Worm (Caenorhabditis elegans) whole organism, L4 larva: ENCODE data around the gene C36C9.4.
"Not testable (repeated sequence)": the region's sequence is repeated elsewhere in the genome, so short reads cannot be mapped to it uniquely, and the experiment has no call there.

Source experiments
- F44E2.7 ChIP-seq: fragments of 200-800 bp; sonication (Bioruptor generic); IDR thresholded peaks from 2 replicates; pipeline ENCODE4 v2.1.2; 2022; ENCODE audit warnings: missing genetic modification characterization, missing compliant biosample characterization
- F49E8.2 ChIP-seq: sonication (generic microtip); optimal IDR thresholded peaks from 2 replicates; lab custom pipeline; 2016; ENCODE audit warnings: missing compliant biosample characterization, mild to moderate bottlenecking, missing genetic modification characterization, borderline replicate concordance
- ZK546.5 ChIP-seq, 2 experiments: sonication (generic microtip); optimal IDR thresholded peaks; 2 replicates each; lab custom pipeline; 2017; ENCODE audit warnings: missing biosample characterization in 2 of 2, missing genetic modification characterization in 2 of 2
- ceh-82 ChIP-seq: sonication (generic microtip); optimal IDR thresholded peaks from 2 replicates; lab custom pipeline; 2017; ENCODE audit warnings: missing biosample characterization, missing genetic modification characterization
- ces-1 ChIP-seq: fragments of 150-350 bp; sonication (generic microtip); optimal IDR thresholded peaks from 4 replicates; lab custom pipeline; 2014; ENCODE audit warnings: missing biosample characterization, missing genetic modification reagents, missing genetic modification characterization
- lin-39 ChIP-seq: fragments of 150-350 bp; optimal IDR thresholded peaks from 2 replicates; lab custom pipeline; 2014; ENCODE audit warnings: missing biosample characterization, missing genetic modification reagents, missing genetic modification characterization
- madf-5 ChIP-seq, 2 experiments: fragments of 200-800 bp; sonication (Bioruptor generic); IDR thresholded peaks; 2 replicates each; pipeline ENCODE4 v1.3.6; 2022; ENCODE audit warnings: missing compliant biosample characterization in 2 of 2, missing genetic modification characterization in 2 of 2
- mdt-29 ChIP-seq: fragments of 200-800 bp; sonication (Bioruptor generic); IDR thresholded peaks from 2 replicates; pipeline ENCODE4 v1.3.6; 2022; ENCODE audit warnings: missing genetic modification reagents, missing genetic modification characterization, missing compliant biosample characterization
- nhr-25 ChIP-seq: sonication (generic microtip); optimal IDR thresholded peaks from 2 replicates; lab custom pipeline; 2017; ENCODE audit warnings: missing genetic modification characterization, mild to moderate bottlenecking, missing compliant biosample characterization, antibody characterized with exemption, moderate library complexity, borderline replicate concordance; ENCODE audit not compliant: insufficient read depth
- unc-39 ChIP-seq: sonication (generic microtip); optimal IDR thresholded peaks from 2 replicates; lab custom pipeline; 2017; ENCODE audit warnings: missing biosample characterization, missing genetic modification characterization
- ztf-11 ChIP-seq: fragments of 150-350 bp; optimal IDR thresholded peaks from 2 replicates; lab custom pipeline; 2014; ENCODE audit warnings: missing biosample characterization, missing genetic modification characterization

ce11 chrX:1707270-1707669 lies 10.5 kb upstream of the C36C9.4 start:
- TF ChIP-seq F49E8.2; nhr-25 (tag; lab: Kevin White, UChicago); mdt-29 (GFP tag; lab: Robert Waterston, UW); ces-1; ceh-82 (tag; lab: Kevin White, UChicago); ZK546.5 (tag; optimal IDR thresholded peaks at IDR 0.05; lab: Kevin White, UChicago); unc-39 (tag; lab: Kevin White, UChicago); madf-5 (GFP tag; IDR thresholded peaks at IDR 0.05; lab: Robert Waterston, UW); lin-39; ztf-11 (tag; lab: Kevin White, UChicago); F44E2.7: not testable (repeated sequence)
